Worm (Caenorhabditis elegans) whole organism, late embryonic: ENCODE results near the gene act-5.

Experiments
- C38D4.7 ChIP-seq: fragments of 200-800 bp; sonication (Bioruptor generic); optimal IDR thresholded peaks from 2 replicates; lab custom pipeline; 2018; ENCODE audit warnings: mild to moderate bottlenecking, missing genetic modification characterization, moderate library complexity, missing compliant biosample characterization
- ama-1 ChIP-seq: fragments of 150-350 bp; optimal IDR thresholded peaks from 2 replicates; lab custom pipeline; 2014
- fax-1 ChIP-seq: sonication (generic microtip); optimal IDR thresholded peaks from 2 replicates; lab custom pipeline; 2016; ENCODE audit warnings: missing genotype, missing genetic modification characterization, missing compliant biosample characterization
- lin-11 ChIP-seq: fragments of 200-800 bp; sonication (Bioruptor generic); optimal IDR thresholded peaks from 2 replicates; lab custom pipeline; 2018; ENCODE audit warnings: mild to moderate bottlenecking, missing genetic modification characterization, missing compliant biosample characterization
- nfya-1 ChIP-seq: sonication (generic microtip); optimal IDR thresholded peaks from 2 replicates; lab custom pipeline; 2017; ENCODE audit warnings: missing genetic modification characterization, mild to moderate bottlenecking, missing compliant biosample characterization, antibody characterized with exemption, moderate library complexity
- nhr-11 ChIP-seq: fragments of 150-350 bp; optimal IDR thresholded peaks from 2 replicates; lab custom pipeline; 2014; ENCODE audit warnings: missing biosample characterization, missing genetic modification characterization
- pag-3 ChIP-seq: sonication (generic microtip); optimal IDR thresholded peaks from 2 replicates; lab custom pipeline; 2016; ENCODE audit warnings: missing compliant biosample characterization, missing genetic modification characterization, borderline replicate concordance
- pax-1 ChIP-seq: fragments of 150-350 bp; optimal IDR thresholded peaks from 2 replicates; lab custom pipeline; 2014; ENCODE audit warnings: missing biosample characterization, missing genetic modification characterization
- pha-4 ChIP-seq: fragments of 150-350 bp; optimal IDR thresholded peaks from 2 replicates; lab custom pipeline; 2018; ENCODE audit warnings: missing biosample characterization, missing genetic modification reagents, missing genetic modification characterization
- pqm-1 ChIP-seq: sonication (generic microtip); optimal IDR thresholded peaks from 2 replicates; lab custom pipeline; 2016; ENCODE audit warnings: missing genetic modification characterization, missing compliant biosample characterization
- tbx-7 ChIP-seq: sonication (generic microtip); optimal IDR thresholded peaks from 2 replicates; lab custom pipeline; 2016; ENCODE audit warnings: missing genotype, missing genetic modification characterization, missing compliant biosample characterization
- zip-5 ChIP-seq: sonication (generic microtip); optimal IDR thresholded peaks from 2 replicates; lab custom pipeline; 2016; ENCODE audit warnings: missing genetic modification characterization, missing compliant biosample characterization

- TF ChIP-seq nhr-11 (tag; lab: Kevin White, UChicago) (no peak), tbx-7 (tag; lab: Kevin White, UChicago) (no peak), lin-11 (no peak), nfya-1 (no peak), pqm-1 (no peak), pha-4 (tag; lab: Kevin White, UChicago) (no peak), pax-1 (tag; lab: Kevin White, UChicago) (no peak), C38D4.7 (no peak), pag-3 (tag; lab: Kevin White, UChicago) (no peak), zip-5 (tag; lab: Kevin White, UChicago) (no peak), fax-1 (tag; lab: Kevin White, UChicago) (no peak), ama-1 (no peak)
Measured at ce11 chrIII:13642227-13642626, 36.4 kb upstream of the act-5 start, which contains the start of gene T12D8.10.
